Worm (Caenorhabditis elegans): ENCODE results near the gene F58G1.8.

DNA sequence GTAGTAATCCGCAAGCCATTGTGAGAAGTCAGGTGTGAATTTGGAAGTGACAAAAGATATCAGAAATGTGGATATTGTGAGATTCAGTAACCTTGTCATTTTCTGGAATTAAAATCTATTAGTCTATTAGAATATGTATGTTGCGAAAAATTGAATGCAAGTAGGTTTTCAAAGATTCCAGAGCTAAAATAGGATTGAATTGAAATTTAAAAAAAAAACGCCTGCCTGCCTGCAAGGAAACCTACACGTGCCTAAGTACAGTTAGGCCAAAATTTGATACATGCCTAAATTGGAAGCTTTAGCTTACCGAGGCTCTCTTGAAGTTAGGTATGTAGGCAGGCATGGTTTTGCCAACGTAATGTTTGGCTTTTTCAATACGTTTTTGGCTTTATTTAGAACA is 9.8 kb upstream of the F58G1.8 start, which contains the start of gene lips-9:
- TF ChIP-seq ama-1 (optimal IDR thresholded peaks at IDR 0.05) (no peak), ceh-28 (tag; optimal IDR thresholded peaks at IDR 0.05) (no peak), ztf-11 (tag; optimal IDR thresholded peaks at IDR 0.05) (no peak), nhr-12 (tag; optimal IDR thresholded peaks at IDR 0.05) (no peak), egl-27 (tag; optimal IDR thresholded peaks at IDR 0.05) (no peak), ceh-9 (tag; optimal IDR thresholded peaks at IDR 0.05) (no peak), elt-3 (tag; optimal IDR thresholded peaks at IDR 0.05) (no peak)
